Fruit fly (Drosophila melanogaster) whole organism, embryonic: Measurements from ENCODE around the gene scaf6.
A peak's percentile ranks its signal among the peaks of the same experiment; 100 is the strongest.

Experiments
- Asciz ChIP-seq: fragments of 200-800 bp; sonication (Bioruptor generic); optimal IDR thresholded peaks from 2 replicates; lab custom pipeline; 2017; ENCODE audit warnings: missing biosample characterization, mild to moderate bottlenecking, missing genetic modification characterization, missing genetic modification reagents
- Atf6 ChIP-seq: fragments of 200-800 bp; sonication (Bioruptor generic); IDR thresholded peaks from 2 replicates; pipeline ENCODE4 v1.3.6; 2022; ENCODE audit warnings: missing biosample characterization, missing genetic modification characterization
- BEAF-32 ChIP-seq: fragments of 200-800 bp; sonication (Bioruptor generic); optimal IDR thresholded peaks from 3 replicates; lab custom pipeline; 2017; ENCODE audit warnings: missing biosample characterization, missing genetic modification characterization, mild to moderate bottlenecking, moderate library complexity, missing genetic modification reagents
- CG10959 ChIP-seq: fragments of 200-800 bp; sonication (Bioruptor generic); IDR thresholded peaks from 2 replicates; pipeline ENCODE4 v1.3.6; 2022; ENCODE audit warnings: missing biosample characterization, missing genetic modification characterization
- CG11398 ChIP-seq: fragments of 200-800 bp; sonication (Bioruptor generic); optimal IDR thresholded peaks from 2 replicates; lab custom pipeline; 2016; ENCODE audit warnings: missing biosample characterization, missing genetic modification characterization
- CG11456 ChIP-seq: fragments of 200-800 bp; sonication (Bioruptor generic); IDR thresholded peaks from 3 replicates; pipeline ENCODE4 v1.3.6; 2022; ENCODE audit warnings: missing biosample characterization, missing genetic modification characterization
- CG1233 ChIP-seq: fragments of 200-800 bp; sonication (Bioruptor generic); optimal IDR thresholded peaks from 4 replicates; lab custom pipeline; 2018; ENCODE audit warnings: missing biosample characterization, mild to moderate bottlenecking, missing genetic modification characterization
- CG13624 ChIP-seq: fragments of 200-800 bp; sonication (Bioruptor generic); optimal IDR thresholded peaks from 2 replicates; lab custom pipeline; 2016; ENCODE audit warnings: missing biosample characterization, missing genetic modification characterization
- CG16813 ChIP-seq: fragments of 200-800 bp; sonication (Bioruptor generic); IDR thresholded peaks from 3 replicates; pipeline ENCODE4 v1.3.6; 2022; ENCODE audit warnings: missing biosample characterization, missing genetic modification characterization; ENCODE audit not compliant: partially characterized antibody
- CG18599 ChIP-seq: fragments of 200-800 bp; sonication (Bioruptor generic); optimal IDR thresholded peaks from 3 replicates; lab custom pipeline; 2017; ENCODE audit warnings: missing biosample characterization, missing genetic modification characterization, mild to moderate bottlenecking, moderate library complexity, missing genetic modification reagents
- CG2875 ChIP-seq: fragments of 200-800 bp; sonication (Bioruptor generic); optimal IDR thresholded peaks from 2 replicates; lab custom pipeline; 2017; ENCODE audit warnings: missing biosample characterization, mild to moderate bottlenecking, missing genetic modification characterization, missing genetic modification reagents
- CG3065 ChIP-seq: fragments of 200-800 bp; sonication (Bioruptor generic); optimal IDR thresholded peaks from 2 replicates; lab custom pipeline; 2016; ENCODE audit warnings: missing biosample characterization, missing genetic modification characterization
- CG31224 ChIP-seq: fragments of 200-800 bp; sonication (Bioruptor generic); IDR thresholded peaks from 2 replicates; pipeline ENCODE4 v1.3.6; 2022; ENCODE audit warnings: missing biosample characterization, missing genetic modification characterization
- CG3995 ChIP-seq: fragments of 200-800 bp; sonication (Bioruptor generic); optimal IDR thresholded peaks from 3 replicates; lab custom pipeline; 2016; ENCODE audit warnings: missing biosample characterization, missing genetic modification characterization
- CG5245 ChIP-seq: fragments of 200-800 bp; sonication (Bioruptor generic); optimal IDR thresholded peaks from 3 replicates; lab custom pipeline; 2016; ENCODE audit warnings: missing biosample characterization, missing genetic modification characterization
- CG6689 ChIP-seq: fragments of 200-800 bp; sonication (Bioruptor generic); IDR thresholded peaks from 2 replicates; pipeline ENCODE4 v1.3.6; 2022; ENCODE audit warnings: missing biosample characterization, missing genetic modification characterization
- CG7357 ChIP-seq: fragments of 200-800 bp; sonication (Bioruptor generic); IDR thresholded peaks from 3 replicates; pipeline ENCODE4 v1.3.6; 2022; ENCODE audit warnings: missing biosample characterization, missing genetic modification characterization
- CG7786 ChIP-seq: fragments of 200-800 bp; sonication (Bioruptor generic); optimal IDR thresholded peaks from 2 replicates; lab custom pipeline; 2016; ENCODE audit warnings: missing biosample characterization, missing genetic modification characterization
- Dfd ChIP-seq, 2 experiments: fragments of >200 bp; optimal IDR thresholded peaks; 2 replicates each; lab custom pipeline; 2017; ENCODE audit warnings: missing biosample characterization in 2 of 2, missing genetic modification characterization in 2 of 2
- Doc3 ChIP-seq: fragments of 200-800 bp; sonication (Bioruptor generic); IDR thresholded peaks from 3 replicates; pipeline ENCODE4 v1.3.6; 2022; ENCODE audit warnings: missing biosample characterization, missing genetic modification characterization; ENCODE audit not compliant: partially characterized antibody
- Eip74EF ChIP-seq, 2 experiments: fragments of 200-800 bp in 1 of 2; fragments of >200 bp in 1 of 2; sonication (Bioruptor generic) in 1 of 2; optimal IDR thresholded peaks; 2 replicates each; lab custom pipeline; 2017 to 2019; ENCODE audit warnings: missing biosample characterization in 2 of 2, missing genetic modification characterization in 2 of 2, mild to moderate bottlenecking in 1 of 2, moderate library complexity in 1 of 2
- Elba2 ChIP-seq: fragments of 200-800 bp; sonication (Bioruptor generic); optimal IDR thresholded peaks from 3 replicates; lab custom pipeline; 2016; ENCODE audit warnings: missing biosample characterization, missing genetic modification characterization
- Fer1 ChIP-seq: fragments of 200-800 bp; sonication (Bioruptor generic); optimal IDR thresholded peaks from 2 replicates; lab custom pipeline; 2017; ENCODE audit warnings: missing biosample characterization, mild to moderate bottlenecking, missing genetic modification characterization
- Fer3 ChIP-seq: fragments of 200-800 bp; sonication (Bioruptor generic); optimal IDR thresholded peaks from 2 replicates; lab custom pipeline; 2018; ENCODE audit warnings: missing biosample characterization, mild to moderate bottlenecking, missing genetic modification characterization, moderate library complexity
- Hmx ChIP-seq: fragments of 200-800 bp; sonication (Bioruptor generic); optimal IDR thresholded peaks from 2 replicates; lab custom pipeline; 2016; ENCODE audit warnings: missing biosample characterization, missing genetic modification characterization
- Sin3A ChIP-seq: fragments of >200 bp; optimal IDR thresholded peaks from 2 replicates; lab custom pipeline; 2018
- Six4 ChIP-seq: fragments of 200-800 bp; sonication (Bioruptor generic); optimal IDR thresholded peaks from 2 replicates; lab custom pipeline; 2016; ENCODE audit warnings: missing biosample characterization, missing genetic modification characterization
- Sry-β ChIP-seq: fragments of 200-800 bp; sonication (Bioruptor generic); optimal IDR thresholded peaks from 2 replicates; lab custom pipeline; 2018; ENCODE audit warnings: missing biosample characterization, mild to moderate bottlenecking, missing genetic modification characterization, moderate library complexity
- ac ChIP-seq: fragments of 200-800 bp; sonication (Bioruptor generic); optimal IDR thresholded peaks from 3 replicates; lab custom pipeline; 2017; ENCODE audit warnings: missing biosample characterization, mild to moderate bottlenecking, missing genetic modification characterization
- chn ChIP-seq: fragments of 200-800 bp; sonication (Bioruptor generic); optimal IDR thresholded peaks from 2 replicates; lab custom pipeline; 2016; ENCODE audit warnings: missing biosample characterization, missing genetic modification characterization
- crc ChIP-seq: fragments of 200-800 bp; sonication (Bioruptor generic); optimal IDR thresholded peaks from 2 replicates; lab custom pipeline; 2016; ENCODE audit warnings: missing biosample characterization, missing genetic modification characterization
- croc ChIP-seq: fragments of 200-800 bp; sonication (Bioruptor generic); conservative IDR thresholded peaks from 3 replicates; pipeline ENCODE4 v1.3.6; 2022; ENCODE audit warnings: missing biosample characterization, missing genetic modification characterization
- dmrt11E ChIP-seq: fragments of 200-800 bp; sonication (Bioruptor generic); optimal IDR thresholded peaks from 3 replicates; lab custom pipeline; 2018; ENCODE audit warnings: missing biosample characterization, mild to moderate bottlenecking, missing genetic modification characterization, moderate library complexity
- en ChIP-seq: fragments of 200-800 bp; sonication (Bioruptor generic); optimal IDR thresholded peaks from 2 replicates; lab custom pipeline; 2016; ENCODE audit warnings: missing biosample characterization, missing genetic modification characterization
- eyg ChIP-seq: fragments of 200-800 bp; sonication (Bioruptor generic); optimal IDR thresholded peaks from 3 replicates; lab custom pipeline; 2016; ENCODE audit warnings: missing biosample characterization, missing genetic modification characterization
- fd96Cb ChIP-seq: fragments of 200-800 bp; sonication (Bioruptor generic); optimal IDR thresholded peaks from 2 replicates; lab custom pipeline; 2018; ENCODE audit warnings: missing biosample characterization, mild to moderate bottlenecking, missing genetic modification characterization, moderate library complexity
- gcm2 ChIP-seq: fragments of 200-800 bp; sonication (Bioruptor generic); optimal IDR thresholded peaks from 2 replicates; lab custom pipeline; 2016; ENCODE audit warnings: missing biosample characterization, missing genetic modification characterization
- gsb ChIP-seq: fragments of 200-800 bp; sonication (Bioruptor generic); IDR thresholded peaks from 2 replicates; pipeline ENCODE4 v1.3.6; 2022; ENCODE audit warnings: missing biosample characterization, missing genetic modification characterization
- kah ChIP-seq: fragments of 200-800 bp; sonication (Bioruptor generic); optimal IDR thresholded peaks from 2 replicates; lab custom pipeline; 2018; ENCODE audit warnings: missing biosample characterization, mild to moderate bottlenecking, missing genetic modification characterization
- lab ChIP-seq: fragments of 200-800 bp; sonication (Bioruptor generic); optimal IDR thresholded peaks from 3 replicates; lab custom pipeline; 2017; ENCODE audit warnings: missing biosample characterization, missing genetic modification characterization, mild to moderate bottlenecking, moderate library complexity, missing genetic modification reagents
- luna ChIP-seq: fragments of 200-800 bp; sonication (Bioruptor generic); optimal IDR thresholded peaks from 2 replicates; lab custom pipeline; 2016; ENCODE audit warnings: missing biosample characterization, missing genetic modification characterization
- nom ChIP-seq: fragments of 200-800 bp; sonication (Bioruptor generic); optimal IDR thresholded peaks from 2 replicates; lab custom pipeline; 2017; ENCODE audit warnings: missing biosample characterization, missing genetic modification characterization, mild to moderate bottlenecking, moderate library complexity, missing genetic modification reagents
- pita ChIP-seq: fragments of 200-800 bp; sonication (Bioruptor generic); optimal IDR thresholded peaks from 2 replicates; lab custom pipeline; 2017; ENCODE audit warnings: missing biosample characterization, mild to moderate bottlenecking, missing genetic modification characterization
- shn ChIP-seq: fragments of 200-800 bp; sonication (Bioruptor generic); optimal IDR thresholded peaks from 3 replicates; lab custom pipeline; 2016; ENCODE audit warnings: missing biosample characterization, missing genetic modification characterization
- sima ChIP-seq: fragments of 200-800 bp; sonication (Bioruptor generic); optimal IDR thresholded peaks from 2 replicates; lab custom pipeline; 2016; ENCODE audit warnings: missing biosample characterization, missing genetic modification characterization
- slou ChIP-seq: fragments of 200-800 bp; sonication (Bioruptor generic); optimal IDR thresholded peaks from 3 replicates; lab custom pipeline; 2016; ENCODE audit warnings: missing biosample characterization, missing genetic modification characterization
- sob ChIP-seq: fragments of 200-800 bp; sonication (Bioruptor generic); IDR thresholded peaks from 2 replicates; pipeline ENCODE4 v1.3.6; 2022; ENCODE audit warnings: missing biosample characterization, missing genetic modification characterization
- tap ChIP-seq: fragments of 200-800 bp; optimal IDR thresholded peaks from 3 replicates; lab custom pipeline; 2019; ENCODE audit warnings: missing biosample characterization, mild to moderate bottlenecking, missing genetic modification characterization, moderate library complexity
- tin ChIP-seq: fragments of 200-800 bp; sonication (Bioruptor generic); optimal IDR thresholded peaks from 3 replicates; lab custom pipeline; 2016; ENCODE audit warnings: missing biosample characterization, missing genetic modification characterization
- usp ChIP-seq: fragments of >200 bp; optimal IDR thresholded peaks from 2 replicates; lab custom pipeline; 2017; ENCODE audit warnings: missing biosample characterization, missing genetic modification characterization
- wdn ChIP-seq: fragments of 200-800 bp; sonication (Bioruptor generic); IDR thresholded peaks from 2 replicates; pipeline ENCODE4 v1.3.6; 2022; ENCODE audit warnings: missing biosample characterization, missing genetic modification characterization
- zfh1 ChIP-seq: fragments of 200-800 bp; sonication (Bioruptor generic); IDR thresholded peaks from 3 replicates; pipeline ENCODE4 v1.3.6; 2022; ENCODE audit warnings: missing biosample characterization, missing genetic modification characterization

scaf6 gene

DNA sequence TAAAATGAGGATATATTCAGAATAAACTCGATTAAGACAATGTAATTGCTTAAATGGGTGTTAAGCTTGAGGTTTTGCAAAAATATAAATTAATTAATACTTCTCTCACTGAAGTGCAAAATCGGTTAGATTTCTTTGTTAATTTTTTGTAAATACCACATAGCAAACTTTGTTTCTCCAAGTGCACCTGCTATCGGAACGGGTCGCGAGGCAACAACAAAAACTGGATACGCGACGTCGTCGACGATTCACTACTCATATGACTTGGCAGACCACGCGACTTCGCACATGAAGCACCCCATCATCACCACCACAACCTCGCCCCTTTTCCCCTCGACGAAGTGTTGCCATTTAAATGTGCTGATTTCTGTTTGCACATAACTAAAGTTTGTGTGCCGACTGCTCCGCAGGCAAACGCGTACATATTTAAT is 35.3 kb downstream of the scaf6 start (continued):
- no peak for TF ChIP-seq CG11398 (GFP tag; lab: Kevin White, UChicago)
- TF ChIP-seq CG3065 (GFP tag; lab: Kevin White, UChicago), result no peak
- no peak for TF ChIP-seq slou (GFP tag; lab: Kevin White, UChicago)
- no peak for TF ChIP-seq zfh1 (GFP tag; lab: Robert Waterston, UW)
- no peak for TF ChIP-seq luna (GFP tag; lab: Kevin White, UChicago)
- TF ChIP-seq CG10959 (GFP tag; lab: Robert Waterston, UW), result no peak
- TF ChIP-seq Elba2 (GFP tag; lab: Kevin White, UChicago), result no peak
- no peak for TF ChIP-seq BEAF-32 (GFP tag; lab: Kevin White, UChicago)
- peak; percentile 16; the same call in 1 of the 2 replicates for TF ChIP-seq CG31224 (GFP tag; lab: Robert Waterston, UW)
- no peak for TF ChIP-seq sima (GFP tag; lab: Kevin White, UChicago)
- no peak for TF ChIP-seq CG5245 (GFP tag; lab: Kevin White, UChicago)
- no peak for TF ChIP-seq Fer1
- TF ChIP-seq Hmx, result no peak
- TF ChIP-seq Six4 (GFP tag; lab: Kevin White, UChicago), result no peak
- TF ChIP-seq Sin3A (lab: Kevin White, UChicago), result no peak
- TF ChIP-seq lab (GFP tag; lab: Kevin White, UChicago), result peak; percentile 53
- no peak for TF ChIP-seq Sry-β
- no peak for TF ChIP-seq CG7786 (GFP tag; lab: Kevin White, UChicago)
- 0 out of 2 replicates have a peak, but pooled peaks have one; percentile 18 for TF ChIP-seq gsb (GFP tag; lab: Robert Waterston, UW)
- TF ChIP-seq CG18599 (GFP tag; lab: Kevin White, UChicago), result no peak
- no peak for TF ChIP-seq kah (GFP tag; lab: Kevin White, UChicago)
- no peak for TF ChIP-seq CG3995 (GFP tag; lab: Kevin White, UChicago)
- no peak for TF ChIP-seq CG7357
- no peak for TF ChIP-seq pita (GFP tag; lab: Kevin White, UChicago)
- peak; percentile 26 for TF ChIP-seq Fer3 (tag; lab: Kevin White, UChicago)
- TF ChIP-seq Dfd (GFP tag; optimal IDR thresholded peaks at IDR 0.05; lab: Kevin White, UChicago), result no peak
- TF ChIP-seq dmrt11E (tag; lab: Kevin White, UChicago), result no peak
- no peak for TF ChIP-seq CG13624
- TF ChIP-seq CG1233, result no peak
- 0 out of 2 replicates have a peak, but pooled peaks have one; percentile 30 for TF ChIP-seq wdn
- TF ChIP-seq chn, result no peak
- peak; percentile 61; the same call in 1 of the 3 replicates for TF ChIP-seq CG11456 (GFP tag; lab: Robert Waterston, UW)
- TF ChIP-seq gcm2 (GFP tag; lab: Kevin White, UChicago), result no peak
- no peak for TF ChIP-seq Eip74EF (GFP tag; optimal IDR thresholded peaks at IDR 0.05; lab: Kevin White, UChicago)
- no peak for TF ChIP-seq crc (GFP tag; lab: Kevin White, UChicago)
- peak; percentile 11 for TF ChIP-seq nom
- peak; percentile 14 for TF ChIP-seq tin (GFP tag; lab: Kevin White, UChicago)
- peak; percentile 23 for TF ChIP-seq fd96Cb
- TF ChIP-seq usp (GFP tag; lab: Kevin White, UChicago), result no peak
- TF ChIP-seq tap (tag; lab: Kevin White, UChicago), result no peak
- TF ChIP-seq CG16813 (GFP tag; lab: Robert Waterston, UW), result no peak
- peak; percentile 55 for TF ChIP-seq CG6689
- no peak for TF ChIP-seq shn (GFP tag; lab: Kevin White, UChicago)
- TF ChIP-seq en, result no peak
- no peak for TF ChIP-seq Asciz (GFP tag; lab: Kevin White, UChicago)
- 0 out of 2 replicates have a peak, but pooled peaks have one; percentile 27 for TF ChIP-seq sob (GFP tag; lab: Robert Waterston, UW)
- no peak for TF ChIP-seq Doc3 (GFP tag; lab: Robert Waterston, UW)
- no peak for TF ChIP-seq ac (GFP tag; lab: Kevin White, UChicago)
- no peak for TF ChIP-seq eyg (GFP tag; lab: Kevin White, UChicago)
- 0 out of 3 replicates have a peak, but pooled peaks have one; percentile 13 for TF ChIP-seq croc
- no peak for TF ChIP-seq CG2875 (GFP tag; lab: Kevin White, UChicago)
- TF ChIP-seq Atf6, result peak; percentile 43
